Worm (Caenorhabditis elegans) whole organism, young adult: ENCODE results near the gene srv-9.

Source experiments
- F23B12.7 ChIP-seq: sonication (generic microtip); optimal IDR thresholded peaks from 2 replicates; lab custom pipeline; 2017; ENCODE audit warnings: missing genetic modification characterization, mild to moderate bottlenecking, missing compliant biosample characterization, antibody characterized with exemption, moderate library complexity; ENCODE audit not compliant: insufficient read depth
- F33H1.4 ChIP-seq: fragments of 200-800 bp; sonication (Bioruptor generic); IDR thresholded peaks from 2 replicates; pipeline ENCODE4 v1.3.6; 2022; ENCODE audit warnings: missing genetic modification reagents, missing genetic modification characterization, missing compliant biosample characterization
- F49E8.2 ChIP-seq: sonication (generic microtip); optimal IDR thresholded peaks from 3 replicates; lab custom pipeline; 2017; ENCODE audit warnings: missing genetic modification characterization, mild to moderate bottlenecking, missing compliant biosample characterization, antibody characterized with exemption, moderate library complexity; ENCODE audit not compliant: insufficient read depth
- F52B5.7 ChIP-seq: sonication (generic microtip); optimal IDR thresholded peaks from 2 replicates; lab custom pipeline; 2016; ENCODE audit warnings: mild to moderate bottlenecking, missing genetic modification characterization, missing compliant biosample characterization
- F55B11.4 ChIP-seq: sonication (generic microtip); optimal IDR thresholded peaks from 2 replicates; lab custom pipeline; 2016; ENCODE audit warnings: missing compliant biosample characterization, missing genetic modification characterization, borderline replicate concordance; ENCODE audit not compliant: insufficient read depth
- Y53G8AR.9 ChIP-seq: fragments of 200-800 bp; sonication (Bioruptor generic); conservative IDR thresholded peaks from 2 replicates; pipeline ENCODE4 v1.3.6; 2022; ENCODE audit warnings: missing genetic modification reagents, missing genetic modification characterization, missing compliant biosample characterization
- Y67H2A.10 ChIP-seq: fragments of 200-800 bp; sonication (Bioruptor generic); conservative IDR thresholded peaks from 2 replicates; pipeline ENCODE4 v1.3.6; 2022; ENCODE audit warnings: missing genetic modification reagents, missing genetic modification characterization, missing compliant biosample characterization
- Y79H2A.3 ChIP-seq: fragments of 200-800 bp; sonication (Bioruptor generic); conservative IDR thresholded peaks from 2 replicates; pipeline ENCODE4 v1.3.6; 2022; ENCODE audit warnings: missing genetic modification reagents, missing genetic modification characterization, missing compliant biosample characterization
- akir-1 ChIP-seq: fragments of 200-800 bp; sonication (Bioruptor generic); optimal IDR thresholded peaks from 2 replicates; lab custom pipeline; 2018; ENCODE audit warnings: mild to moderate bottlenecking, missing genetic modification characterization, moderate library complexity, missing compliant biosample characterization
- aptf-2 ChIP-seq: fragments of 200-800 bp; sonication (Bioruptor generic); conservative IDR thresholded peaks from 2 replicates; pipeline ENCODE4 v1.3.6; 2022; ENCODE audit warnings: missing genetic modification reagents, missing genetic modification characterization, missing compliant biosample characterization
- atf-7 ChIP-seq: sonication (generic microtip); optimal IDR thresholded peaks from 2 replicates; lab custom pipeline; 2017; ENCODE audit warnings: mild to moderate bottlenecking, missing genetic modification characterization, missing compliant biosample characterization
- attf-3 ChIP-seq: fragments of 200-800 bp; sonication (Bioruptor generic); conservative IDR thresholded peaks from 2 replicates; pipeline ENCODE4 v1.3.6; 2022; ENCODE audit warnings: missing genetic modification reagents, missing genetic modification characterization, missing compliant biosample characterization
- attf-5 ChIP-seq: fragments of 200-800 bp; sonication (Bioruptor generic); optimal IDR thresholded peaks from 2 replicates; lab custom pipeline; 2018; ENCODE audit warnings: mild to moderate bottlenecking, missing genetic modification characterization, missing compliant biosample characterization
- cebp-1 ChIP-seq, 2 experiments: fragments of 200-800 bp in 1 of 2; sonication (Bioruptor generic) in 1 of 2; sonication (generic microtip) in 1 of 2; IDR thresholded peaks in 1 of 2; optimal IDR thresholded peaks in 1 of 2; 2 replicates each; pipeline versions ENCODE4 v1.3.6 to Lab custom; 2017 to 2022; ENCODE audit warnings: missing compliant biosample characterization in 2 of 2, missing genetic modification characterization in 2 of 2, mild to moderate bottlenecking in 1 of 2, missing genetic modification reagents in 1 of 2, moderate library complexity in 1 of 2
- cebp-2 ChIP-seq: fragments of 200-800 bp; sonication (Bioruptor generic); IDR thresholded peaks from 2 replicates; pipeline ENCODE4 v1.3.6; 2022; ENCODE audit warnings: missing genetic modification characterization, missing compliant biosample characterization
- ceh-100 ChIP-seq: fragments of 200-800 bp; sonication (Bioruptor generic); IDR thresholded peaks from 2 replicates; pipeline ENCODE4 v1.3.6; 2022; ENCODE audit warnings: missing genetic modification reagents, missing genetic modification characterization, missing compliant biosample characterization
- ceh-27 ChIP-seq: fragments of 200-800 bp; sonication (Bioruptor generic); optimal IDR thresholded peaks from 2 replicates; lab custom pipeline; 2018; ENCODE audit warnings: mild to moderate bottlenecking, missing genetic modification characterization, moderate library complexity, missing compliant biosample characterization
- dox-1 ChIP-seq: fragments of 200-800 bp; sonication (Bioruptor generic); IDR thresholded peaks from 2 replicates; pipeline ENCODE4 v1.3.6; 2022; ENCODE audit warnings: missing genetic modification reagents, missing genetic modification characterization, missing compliant biosample characterization
- dpl-1 ChIP-seq: fragments of 150-350 bp; optimal IDR thresholded peaks from 2 replicates; lab custom pipeline; 2014; ENCODE audit warnings: missing biosample characterization, missing genetic modification reagents, missing genetic modification characterization
- fkh-3 ChIP-seq: sonication (generic microtip); optimal IDR thresholded peaks from 2 replicates; lab custom pipeline; 2016; ENCODE audit warnings: mild to moderate bottlenecking, missing genetic modification characterization, missing compliant biosample characterization
- hlh-26 ChIP-seq: fragments of 200-800 bp; sonication (Bioruptor generic); conservative IDR thresholded peaks from 2 replicates; pipeline ENCODE4 v1.3.6; 2022; ENCODE audit warnings: missing genetic modification reagents, missing genetic modification characterization, missing compliant biosample characterization
- let-607 ChIP-seq, 2 experiments: fragments of 200-800 bp in 1 of 2; sonication (Bioruptor generic) in 1 of 2; sonication (generic microtip) in 1 of 2; optimal IDR thresholded peaks; 2 replicates each; lab custom pipeline; 2016 to 2018; ENCODE audit warnings: mild to moderate bottlenecking in 2 of 2, missing compliant biosample characterization in 2 of 2, missing genetic modification characterization in 2 of 2, moderate library complexity in 2 of 2, missing genotype in 1 of 2
- lsl-1 ChIP-seq: fragments of 200-800 bp; sonication (Bioruptor generic); optimal IDR thresholded peaks from 2 replicates; lab custom pipeline; 2018; ENCODE audit warnings: mild to moderate bottlenecking, missing genetic modification characterization, moderate library complexity, missing compliant biosample characterization
- madf-3 ChIP-seq: fragments of 200-800 bp; sonication (Bioruptor generic); IDR thresholded peaks from 2 replicates; pipeline ENCODE4 v1.3.6; 2022; ENCODE audit warnings: missing genetic modification reagents, missing genetic modification characterization, missing compliant biosample characterization
- mcd-1 ChIP-seq: fragments of 200-800 bp; sonication (Bioruptor generic); IDR thresholded peaks from 2 replicates; pipeline ENCODE4 v1.3.6; 2022; ENCODE audit warnings: missing genetic modification reagents, missing genetic modification characterization, missing compliant biosample characterization
- mxl-1 ChIP-seq: sonication (generic microtip); optimal IDR thresholded peaks from 2 replicates; lab custom pipeline; 2016; ENCODE audit warnings: missing genetic modification characterization, missing compliant biosample characterization
- nfya-1 ChIP-seq: sonication (generic microtip); optimal IDR thresholded peaks from 2 replicates; lab custom pipeline; 2017; ENCODE audit warnings: antibody characterized with exemption, missing compliant biosample characterization, missing genetic modification characterization, borderline replicate concordance; ENCODE audit not compliant: insufficient read depth
- nhr-80 ChIP-seq: sonication (generic microtip); optimal IDR thresholded peaks from 2 replicates; lab custom pipeline; 2016; ENCODE audit warnings: missing genetic modification characterization, missing compliant biosample characterization
- nhr-90 ChIP-seq: sonication (generic microtip); optimal IDR thresholded peaks from 2 replicates; lab custom pipeline; 2016; ENCODE audit warnings: missing genotype, mild to moderate bottlenecking, missing genetic modification characterization, missing compliant biosample characterization
- pbrm-1 ChIP-seq: fragments of 200-800 bp; sonication (Bioruptor generic); IDR thresholded peaks from 2 replicates; pipeline ENCODE4 v1.3.6; 2022; ENCODE audit warnings: missing genetic modification reagents, missing genetic modification characterization, missing compliant biosample characterization
- repo-1 ChIP-seq: sonication (generic microtip); optimal IDR thresholded peaks from 2 replicates; lab custom pipeline; 2017; ENCODE audit warnings: mild to moderate bottlenecking, missing genetic modification characterization, missing compliant biosample characterization
- snpc-1.1 ChIP-seq: sonication (generic microtip); optimal IDR thresholded peaks from 2 replicates; lab custom pipeline; 2017; ENCODE audit warnings: missing genetic modification characterization, mild to moderate bottlenecking, missing compliant biosample characterization, antibody characterized with exemption, moderate library complexity, missing genotype, missing genetic modification reagents; ENCODE audit not compliant: insufficient read depth
- zim-3 ChIP-seq: sonication (generic microtip); optimal IDR thresholded peaks from 2 replicates; lab custom pipeline; 2017; ENCODE audit warnings: mild to moderate bottlenecking, missing genetic modification characterization, moderate library complexity, missing compliant biosample characterization
- ztf-18 ChIP-seq: sonication (generic microtip); optimal IDR thresholded peaks from 2 replicates; lab custom pipeline; 2016; ENCODE audit warnings: missing genotype, mild to moderate bottlenecking, missing genetic modification characterization, missing compliant biosample characterization

The srv-9 gene

DNA sequence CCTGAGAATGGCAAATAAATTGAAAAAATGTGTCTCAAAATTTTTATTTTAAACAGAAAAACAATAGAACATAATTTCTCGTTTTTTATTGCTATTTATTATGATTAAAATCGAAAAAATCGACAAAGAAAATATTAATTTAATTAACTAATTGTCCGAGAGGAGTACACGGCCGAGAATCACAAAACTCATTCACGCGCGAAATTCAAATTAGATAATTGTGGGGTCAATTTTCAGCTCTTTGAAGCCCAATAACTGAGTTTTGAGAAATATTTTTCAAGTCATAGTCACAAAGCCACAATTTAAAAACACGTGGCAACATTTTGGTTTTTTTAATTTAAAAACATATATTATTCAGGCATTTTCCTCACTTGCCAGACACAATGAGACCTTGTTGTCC is 13.9 kb downstream of the srv-9 start (continued):
- TF ChIP-seq cebp-2 (GFP tag; lab: Robert Waterston, UW) (no peak), F52B5.7 (tag; lab: Kevin White, UChicago) (no peak), ztf-18 (tag; lab: Kevin White, UChicago) (no peak), pbrm-1 (GFP tag; lab: Robert Waterston, UW) (no peak)

DNA sequence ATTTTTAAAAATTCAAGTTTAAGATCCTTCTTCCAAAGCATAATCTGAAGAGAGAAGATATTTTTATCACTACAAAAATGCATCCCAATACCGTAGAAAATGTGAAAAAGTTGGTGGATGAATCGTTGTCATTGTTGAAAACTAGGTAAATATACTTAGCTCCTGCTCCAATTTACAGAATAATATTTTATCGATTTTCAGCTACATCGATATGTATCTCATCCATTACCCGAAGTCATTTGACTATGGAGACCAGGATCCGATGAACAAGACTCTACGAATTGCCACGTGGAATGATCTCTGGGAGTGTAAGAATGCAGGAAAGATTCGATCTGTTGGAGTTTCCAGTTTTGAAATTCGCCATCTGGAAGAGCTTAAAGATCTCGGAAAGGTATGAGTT is 14.5 kb downstream of the srv-9 start:
- TF ChIP-seq lsl-1, result no peak
- TF ChIP-seq zim-3 (tag; lab: Kevin White, UChicago), result no peak
- TF ChIP-seq Y53G8AR.9 (GFP tag; lab: Robert Waterston, UW), result 0 out of 2 replicates have a peak, but pooled peaks have one; percentile 46
- TF ChIP-seq attf-3 (GFP tag; lab: Robert Waterston, UW), result 0 out of 2 replicates have a peak, but pooled peaks have one; percentile 6
- TF ChIP-seq mxl-1, result no peak
- TF ChIP-seq Y79H2A.3, result no peak

DNA sequence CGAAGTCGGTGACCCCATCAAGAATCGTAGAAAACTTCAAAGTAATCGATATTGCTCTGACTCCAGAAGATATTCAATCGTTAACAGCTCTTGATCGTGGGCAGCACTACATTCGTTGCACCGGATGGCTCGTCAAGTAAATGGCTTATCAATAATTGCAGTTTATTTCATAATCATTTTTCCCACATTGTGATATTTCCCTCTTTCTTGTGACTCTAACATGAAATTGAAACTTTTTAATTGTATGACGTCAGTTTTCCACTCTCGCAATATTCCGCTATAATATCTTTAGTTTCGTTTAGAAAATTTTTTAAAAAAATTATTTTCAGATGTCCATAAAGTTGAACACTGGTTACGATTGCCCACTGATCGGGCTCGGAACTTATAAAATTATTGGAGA is 15.0 kb downstream of the srv-9 start, which contains the start of gene F53F1.3:
F53F1.3 (plus strand) TSS at position 330 of the 400 bp plus-strand sequence.
- TF ChIP-seq cebp-1 (GFP tag; IDR thresholded peaks at IDR 0.05; lab: Robert Waterston, UW) (peak; percentile 57; the same call in 1 of the 2 replicates), cebp-1 (tag; optimal IDR thresholded peaks at IDR 0.05; lab: Kevin White, UChicago) (peak; percentile 67), attf-3 (GFP tag; lab: Robert Waterston, UW) (0 out of 2 replicates have a peak, but pooled peaks have one; percentile 18), F33H1.4 (GFP tag; lab: Robert Waterston, UW) (no peak), atf-7 (peak; percentile 21), dox-1 (GFP tag; lab: Robert Waterston, UW) (0 out of 2 replicates have a peak, but pooled peaks have one; percentile 27), madf-3 (GFP tag; lab: Robert Waterston, UW) (0 out of 2 replicates have a peak, but pooled peaks have one; percentile 20), nhr-80 (peak; percentile 55), Y79H2A.3 (no peak)

DNA sequence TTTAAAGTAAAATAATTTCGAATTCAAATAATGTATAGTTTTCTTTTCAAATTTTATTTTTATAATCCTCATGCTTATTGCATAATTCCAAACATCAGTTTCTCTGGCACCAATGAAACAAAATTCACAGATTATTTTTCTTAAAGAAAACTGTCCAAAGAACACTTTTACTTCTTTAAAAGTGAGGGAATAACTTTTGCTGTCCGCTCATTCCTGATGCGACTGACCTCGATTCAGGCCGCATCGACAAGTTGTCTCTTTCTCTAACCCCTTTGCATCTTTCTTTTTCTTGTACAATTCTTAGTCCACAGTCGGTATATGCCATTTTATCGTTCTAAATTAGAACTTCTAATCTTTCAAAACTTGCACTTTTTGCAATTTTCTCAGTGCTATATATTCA is 16.4 kb downstream of the srv-9 start, which contains the start of gene F53F1.2:
F53F1.2 (plus strand) TSS at position 306 of the 400 bp plus-strand sequence.
- TF ChIP-seq aptf-2, result no peak
- TF ChIP-seq F49E8.2, result no peak
- no peak for TF ChIP-seq ceh-100 (GFP tag; lab: Robert Waterston, UW)
- no peak for TF ChIP-seq F23B12.7
- TF ChIP-seq attf-5 (GFP tag; lab: Kevin White, UChicago), result no peak
- no peak for TF ChIP-seq fkh-3 (tag; lab: Kevin White, UChicago)
- TF ChIP-seq F55B11.4, result no peak
- no peak for TF ChIP-seq nhr-90 (tag; lab: Kevin White, UChicago)
- TF ChIP-seq nfya-1 (tag; lab: Kevin White, UChicago), result no peak
- TF ChIP-seq mcd-1, result no peak
- TF ChIP-seq hlh-26 (GFP tag; lab: Robert Waterston, UW), result no peak
- TF ChIP-seq ceh-27 (GFP tag; lab: Kevin White, UChicago), result no peak
- TF ChIP-seq F52B5.7 (tag; lab: Kevin White, UChicago), result no peak
- TF ChIP-seq dpl-1 (GFP tag; lab: Kevin White, UChicago), result no peak
- no peak for TF ChIP-seq let-607 (tag; optimal IDR thresholded peaks at IDR 0.05; lab: Kevin White, UChicago)
- no peak for TF ChIP-seq repo-1
- no peak for TF ChIP-seq snpc-1.1 (tag; lab: Kevin White, UChicago)
- TF ChIP-seq akir-1 (GFP tag; lab: Kevin White, UChicago), result no peak
- TF ChIP-seq Y67H2A.10 (GFP tag; lab: Robert Waterston, UW), result no peak
- TF ChIP-seq, all 124 proteins: peak for 0
